Fruit fly (Drosophila melanogaster) Kc167 (cell line): ENCODE data around the gene CG43346.

Source experiments
- Myc ChIP-seq: fragments of >200 bp; optimal IDR thresholded peaks from 2 replicates; lab custom pipeline; 2017; ENCODE audit warnings: missing external identifiers
- Sin3A ChIP-seq: fragments of >200 bp; optimal IDR thresholded peaks from 2 replicates; lab custom pipeline; 2018; ENCODE audit warnings: missing external identifiers
- h ChIP-seq: fragments of >200 bp; optimal IDR thresholded peaks from 3 replicates; lab custom pipeline; 2018; ENCODE audit warnings: missing external identifiers
- insv ChIP-seq: fragments of >200 bp; optimal IDR thresholded peaks from 3 replicates; lab custom pipeline; 2018; ENCODE audit warnings: missing external identifiers
- psq ChIP-seq: fragments of >200 bp; optimal IDR thresholded peaks from 2 replicates; lab custom pipeline; 2017; ENCODE audit warnings: missing external identifiers
- ttk ChIP-seq: sonication (Bioruptor generic); optimal IDR thresholded peaks from 2 replicates; lab custom pipeline; 2017; ENCODE audit warnings: missing external identifiers

CG43346 gene

DNA sequence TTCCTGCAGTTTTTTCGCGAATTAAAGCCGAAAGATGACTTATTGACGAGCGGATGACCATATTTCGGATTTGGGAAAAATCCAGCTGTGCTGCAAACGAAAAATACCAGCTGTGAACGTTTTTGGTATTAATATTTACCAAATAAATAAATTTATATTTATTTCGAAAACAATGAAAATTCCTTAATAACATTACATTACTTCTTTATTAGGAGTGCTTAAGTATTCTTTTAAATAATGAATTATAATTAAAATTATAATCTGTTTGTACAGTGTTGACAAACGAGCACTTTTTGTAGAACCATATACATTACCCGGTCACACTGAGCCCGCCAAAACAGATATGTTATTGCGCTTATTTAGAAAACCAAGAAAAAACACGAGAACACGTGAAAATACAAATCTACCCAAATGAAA is 11.2 kb upstream of the CG43346 start, which contains the start of the genes bur and Mcm10:
Gene bur (minus strand): TSS at position 69 of the 417 bp plus-strand sequence.
Gene Mcm10 (plus strand): TSS at position 319 of the 417 bp plus-strand sequence.
- no peak for TF ChIP-seq ttk (lab: Kevin White, UChicago)
- TF ChIP-seq Myc (lab: Kevin White, UChicago) = no peak
- no peak for TF ChIP-seq Sin3A
- TF ChIP-seq psq = no peak
- no peak for TF ChIP-seq h (lab: Kevin White, UChicago)
- no peak for TF ChIP-seq insv (lab: Kevin White, UChicago)

DNA sequence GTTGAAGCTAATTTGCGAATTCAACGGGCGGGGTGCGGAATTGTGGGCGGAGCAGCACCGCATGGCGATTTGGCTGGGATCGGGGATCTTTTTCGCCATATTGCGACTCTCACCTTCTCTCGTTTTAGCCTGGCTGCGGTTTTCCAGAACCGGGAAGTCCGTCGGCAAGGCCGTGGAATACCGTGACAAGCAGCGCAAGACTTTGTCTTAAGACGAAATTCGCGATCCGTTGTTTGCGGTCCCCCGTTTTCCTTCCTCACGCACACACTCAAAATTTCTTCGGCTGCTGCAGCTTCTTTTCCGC is 10.8 kb upstream of the CG43346 start:
- no peak for TF ChIP-seq psq
- TF ChIP-seq insv (lab: Kevin White, UChicago) = no peak
- TF ChIP-seq Sin3A = no peak
- no peak for TF ChIP-seq ttk (lab: Kevin White, UChicago)

DNA sequence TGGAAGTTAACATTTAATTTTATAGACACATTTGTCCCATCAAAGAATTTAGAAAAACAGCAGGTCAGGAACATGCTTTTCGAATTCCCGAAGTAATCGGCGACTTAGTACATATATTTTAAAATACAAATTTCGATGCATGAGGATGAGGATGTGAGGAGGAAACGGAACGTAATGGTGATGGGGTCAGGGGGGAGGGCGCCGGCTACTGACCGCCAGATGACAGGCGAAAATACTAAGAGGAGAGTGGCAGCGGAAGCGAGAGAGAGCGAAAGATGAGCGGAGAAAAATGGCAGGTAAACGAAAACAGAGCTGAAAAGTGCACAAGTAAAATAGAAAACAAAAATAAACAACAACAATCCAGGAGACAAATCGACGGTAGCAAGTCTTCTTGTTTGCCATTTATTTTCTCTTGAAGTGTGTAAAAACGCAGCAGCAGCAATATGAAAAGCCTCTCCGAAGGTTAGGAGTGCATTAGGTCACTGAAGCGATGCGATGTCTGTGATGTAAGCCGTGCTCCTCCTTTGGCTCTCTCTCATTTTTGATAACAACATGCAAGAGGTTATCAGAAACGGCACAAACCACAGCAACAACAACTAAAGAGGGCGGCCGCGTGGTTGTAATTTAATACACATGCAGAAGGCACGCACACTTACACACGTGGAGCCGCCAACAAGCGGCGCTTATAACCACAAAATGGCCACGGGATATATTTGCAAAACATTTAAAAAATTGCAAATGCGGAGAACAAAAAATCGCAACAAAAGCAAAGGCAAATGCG is 10.2 kb upstream of the CG43346 start:
- TF ChIP-seq insv (lab: Kevin White, UChicago) = no peak
- no peak for TF ChIP-seq h (lab: Kevin White, UChicago)
- TF ChIP-seq Sin3A = no peak
- TF ChIP-seq ttk (lab: Kevin White, UChicago) = no peak
- no peak for TF ChIP-seq Myc (lab: Kevin White, UChicago)
- no peak for TF ChIP-seq psq

- TF ChIP-seq Myc (lab: Kevin White, UChicago) (no peak), psq (no peak), ttk (lab: Kevin White, UChicago) (no peak), Sin3A (no peak), insv (lab: Kevin White, UChicago) (no peak), h (lab: Kevin White, UChicago) (no peak)
These were observed 4.5 kb upstream of the CG43346 start, which contains the start of gene CG31627 for dm6 chr2L:21172922-21173321. CG31627 (plus strand) TSS chr2L:21173222.

- TF ChIP-seq h (lab: Kevin White, UChicago) = no peak
- TF ChIP-seq Myc (lab: Kevin White, UChicago) = no peak
- no peak for TF ChIP-seq Sin3A
- TF ChIP-seq ttk (lab: Kevin White, UChicago) = no peak
- TF ChIP-seq insv (lab: Kevin White, UChicago) = no peak
- TF ChIP-seq psq = no peak
These were observed 1.5 kb upstream of the CG43346 start for dm6 chr2L:21169863-21170262.

DNA sequence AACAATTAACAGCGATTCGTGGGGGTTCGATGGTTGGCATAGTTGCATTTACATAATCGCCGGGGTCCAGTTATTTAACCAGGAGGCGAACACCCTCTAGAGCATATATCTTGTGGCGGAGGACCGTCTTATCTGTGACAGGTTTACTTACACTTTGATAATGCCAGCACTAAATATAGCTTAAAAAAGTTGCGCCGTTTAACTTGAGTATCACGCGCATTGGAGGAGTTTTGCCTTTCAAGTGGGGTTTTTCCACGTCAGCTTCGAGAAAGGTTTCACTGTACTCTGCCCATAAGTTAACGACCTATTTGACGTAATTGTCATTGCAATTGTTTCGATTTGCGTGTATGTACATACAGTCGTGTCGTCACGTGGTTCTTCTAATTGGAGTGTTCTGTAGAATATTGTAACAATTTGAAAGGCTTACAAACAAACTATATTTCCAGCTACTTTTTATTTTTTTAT is 811 bp upstream of the CG43346 start:
- TF ChIP-seq psq (no peak), Sin3A (no peak), ttk (lab: Kevin White, UChicago) (no peak), insv (lab: Kevin White, UChicago) (no peak), Myc (lab: Kevin White, UChicago) (no peak), h (lab: Kevin White, UChicago) (no peak)

DNA sequence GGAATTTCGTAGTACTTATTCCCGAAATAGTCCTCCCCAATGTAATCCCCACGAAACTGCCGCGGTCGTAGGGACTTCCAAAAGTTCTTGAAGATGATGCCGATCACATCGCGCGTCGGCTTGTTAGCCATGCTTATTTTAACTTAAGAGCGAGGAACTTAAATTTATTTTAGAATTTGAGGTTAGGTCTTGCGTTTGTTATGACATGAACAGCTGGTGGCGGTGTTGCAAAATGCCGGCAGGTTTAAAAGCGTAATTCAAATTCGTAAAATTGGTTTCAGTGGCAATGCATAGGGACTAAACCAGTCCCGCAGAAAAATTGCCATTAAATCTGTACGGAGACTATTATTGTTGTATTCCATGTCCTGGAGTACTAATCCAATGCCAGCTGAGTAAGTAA is 2.0 kb downstream of the CG43346 start:
- no peak for TF ChIP-seq insv (lab: Kevin White, UChicago)
- no peak for TF ChIP-seq psq
- no peak for TF ChIP-seq Myc (lab: Kevin White, UChicago)
- no peak for TF ChIP-seq Sin3A
- TF ChIP-seq h (lab: Kevin White, UChicago) = no peak

dm6 chr2L:21163311-21163842 is 5.0 kb downstream of the CG43346 start, which contains the start of gene Noc2:
Noc2 (plus strand) TSS chr2L:21163641.
- TF ChIP-seq ttk (lab: Kevin White, UChicago) (no peak), psq (no peak), h (lab: Kevin White, UChicago) (no peak)

DNA sequence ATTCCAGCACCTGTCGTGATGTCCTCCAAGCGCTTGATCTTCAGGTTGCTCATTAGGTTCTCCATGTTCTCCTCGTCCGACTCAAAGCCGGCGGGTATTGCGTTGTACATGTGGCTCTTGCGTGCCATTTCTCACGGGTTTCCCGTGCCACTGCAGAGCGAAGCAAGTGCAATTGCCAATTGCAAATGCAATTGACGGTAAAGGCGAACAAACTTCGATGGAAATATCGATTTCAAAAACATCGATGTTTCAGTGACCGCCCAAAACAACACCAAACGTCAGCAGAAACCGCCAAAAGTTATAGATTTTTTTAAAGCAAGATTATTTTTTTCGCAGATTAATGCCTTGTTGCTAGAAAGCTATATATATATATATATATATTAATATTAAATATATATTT is 5.5 kb downstream of the CG43346 start, which contains the start of gene Nbr:
Gene Nbr (minus strand): TSS at position 209 of the 400 bp plus-strand sequence.
- TF ChIP-seq insv (lab: Kevin White, UChicago) (no peak), psq (no peak)

- TF ChIP-seq ttk (lab: Kevin White, UChicago) = no peak
- TF ChIP-seq h (lab: Kevin White, UChicago) = no peak
- no peak for TF ChIP-seq Sin3A
- TF ChIP-seq Myc (lab: Kevin White, UChicago) = no peak
- no peak for TF ChIP-seq insv (lab: Kevin White, UChicago)
- TF ChIP-seq psq = no peak
These were observed 9.8 kb downstream of the CG43346 start, which contains the start of the genes Coq3 and Pld3 for dm6 chr2L:21158554-21158953. Coq3 (minus strand) TSS chr2L:21158611. Pld3 (plus strand) TSS chr2L:21158847.

DNA sequence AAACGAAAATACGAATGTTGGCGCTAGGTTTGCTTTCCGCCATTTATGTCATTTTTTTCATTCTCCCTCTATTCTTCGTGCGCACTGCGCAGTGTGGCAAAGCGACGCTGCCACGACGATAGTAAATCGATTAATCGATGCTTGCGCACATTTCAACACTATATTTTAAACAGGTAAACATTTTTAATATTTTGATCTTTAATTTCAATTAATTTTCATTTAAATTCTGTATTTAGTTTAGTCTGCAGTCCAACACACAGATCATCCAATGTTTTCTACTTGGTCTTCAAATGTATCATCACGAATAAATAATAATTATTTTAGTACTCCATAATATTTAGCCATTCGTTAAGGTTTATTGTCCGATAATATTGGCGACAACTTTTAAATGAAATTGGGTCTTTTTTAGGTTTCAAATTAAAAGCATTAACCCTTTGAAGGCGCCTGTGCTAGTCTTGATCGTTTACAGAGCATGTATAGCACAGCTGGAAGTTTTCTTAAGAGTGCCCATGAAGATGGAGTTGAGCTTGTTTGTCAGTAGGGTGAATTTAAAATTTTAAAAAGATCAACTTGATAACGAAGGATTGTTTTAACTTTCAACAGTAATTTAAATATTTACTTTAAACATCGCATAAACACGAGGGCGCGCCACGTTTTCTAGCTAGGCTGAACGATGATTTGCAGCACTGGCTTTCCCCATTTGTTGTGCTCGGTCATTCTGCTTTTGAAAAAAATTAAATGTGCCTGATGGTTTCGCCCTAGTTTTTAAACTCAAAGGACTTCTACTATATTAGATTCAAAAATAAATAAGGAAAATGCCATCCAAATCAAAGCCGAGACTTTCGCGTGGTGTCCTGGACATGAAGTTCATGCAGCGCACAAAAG is 12.0 kb downstream of the CG43346 start, which contains the start of the genes Mpp6 and E2f2:
Gene Mpp6 (plus strand): TSS at position 133 of the 885 bp plus-strand sequence.
Gene E2f2 (minus strand): TSS at position 594 of the 885 bp plus-strand sequence.
- TF ChIP-seq psq (peak; percentile 91), Myc (lab: Kevin White, UChicago) (no peak), h (lab: Kevin White, UChicago) (no peak)

DNA sequence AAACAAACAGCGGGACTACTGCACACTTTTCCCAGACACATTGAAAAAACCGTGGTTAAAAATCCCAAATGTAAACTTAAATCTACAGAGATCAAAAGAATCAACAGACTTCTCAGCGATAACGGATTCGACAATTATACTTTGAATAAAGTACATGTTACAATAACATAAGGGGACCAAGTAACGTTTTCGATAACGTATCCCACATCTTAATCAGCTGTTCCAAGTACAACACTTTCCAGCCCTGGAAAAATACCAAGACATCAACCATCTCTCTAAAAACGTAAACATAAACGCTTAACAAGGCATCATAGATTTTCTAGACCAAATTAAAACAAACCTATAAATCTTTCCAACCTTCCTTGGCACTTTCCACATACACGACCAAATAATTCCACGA is 14.5 kb downstream of the CG43346 start:
- TF ChIP-seq psq = no peak
